Fruit fly (Drosophila melanogaster): ENCODE results near the gene CG34404.

Gene CG34404

DNA sequence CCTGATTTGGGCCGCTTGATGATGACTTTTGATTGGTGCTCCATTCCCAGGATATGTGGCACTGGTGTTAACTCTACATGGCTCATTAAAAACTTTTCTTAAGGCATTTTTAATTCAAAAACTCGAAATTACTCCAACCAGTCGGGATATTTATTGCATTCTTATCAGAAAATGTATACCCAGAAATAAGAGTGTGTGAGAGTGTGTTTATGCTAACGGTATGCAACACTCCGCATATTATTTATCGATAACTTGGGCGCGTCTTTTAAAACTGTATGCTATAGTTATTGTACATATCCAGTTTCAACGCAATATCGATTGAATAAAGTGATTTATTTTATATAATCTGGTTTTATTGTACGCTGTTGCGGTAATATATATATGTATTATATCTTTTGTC lies at the start of gene CG34404 (continued):
- TF ChIP-seq Ada2b (GFP tag; IDR thresholded peaks at IDR 0.05) = no peak
- peak in 1 of 2 experiments; percentile 36 for TF ChIP-seq crp (GFP tag; optimal IDR thresholded peaks at IDR 0.05)
- TF ChIP-seq Xbp1 (GFP tag; optimal IDR thresholded peaks at IDR 0.05) = no peak
- TF ChIP-seq ci (GFP tag; IDR thresholded peaks at IDR 0.05) = no peak
- TF ChIP-seq fru (optimal IDR thresholded peaks at IDR 0.05) = no peak
- no peak for TF ChIP-seq CG12104 (GFP tag; optimal IDR thresholded peaks at IDR 0.05)
- peak; percentile 38 for TF ChIP-seq BEAF-32 (GFP tag; optimal IDR thresholded peaks at IDR 0.05)
- TF ChIP-seq nmo (GFP tag; optimal IDR thresholded peaks at IDR 0.05) = no peak
- no peak for TF ChIP-seq CG1233 (GFP tag; optimal IDR thresholded peaks at IDR 0.05)
- TF ChIP-seq ab (GFP tag; optimal IDR thresholded peaks at IDR 0.05) = no peak
- no peak for TF ChIP-seq Rfx (GFP tag; IDR thresholded peaks at IDR 0.05)
- TF ChIP-seq CG2116 (GFP tag; optimal IDR thresholded peaks at IDR 0.05) = peak; percentile 41
- TF ChIP-seq CG14860 (GFP tag; IDR thresholded peaks at IDR 0.05; ENCODE audit: partially characterized antibody) = no peak
- peak; percentile 4 for TF ChIP-seq Ets97D (GFP tag; optimal IDR thresholded peaks at IDR 0.05)
- no peak for TF ChIP-seq amos (GFP tag; IDR thresholded peaks at IDR 0.05; ENCODE audit: partially characterized antibody)
- no peak for TF ChIP-seq gt (GFP tag; IDR thresholded peaks at IDR 0.05)
- TF ChIP-seq Mrtf (GFP tag; IDR thresholded peaks at IDR 0.05) = no peak
- no peak for TF ChIP-seq Neu2 (GFP tag; optimal IDR thresholded peaks at IDR 0.05; ENCODE audit: borderline replicate concordance)
- TF ChIP-seq CG17186 (GFP tag; optimal IDR thresholded peaks at IDR 0.05) = no peak
- no peak for TF ChIP-seq CG6813 (GFP tag; optimal IDR thresholded peaks at IDR 0.05)
- TF ChIP-seq wor (GFP tag; IDR thresholded peaks at IDR 0.05) = no peak
- TF ChIP-seq fd102C (GFP tag; optimal IDR thresholded peaks at IDR 0.05) = no peak
- TF ChIP-seq CG16815 (GFP tag; optimal IDR thresholded peaks at IDR 0.05) = no peak
- no peak for TF ChIP-seq CG31224 (GFP tag; IDR thresholded peaks at IDR 0.05)
- TF ChIP-seq CHES-1-like (GFP tag; optimal IDR thresholded peaks at IDR 0.05) = no peak
- no peak for TF ChIP-seq Hmx (GFP tag; optimal IDR thresholded peaks at IDR 0.05)
- no peak for TF ChIP-seq CG3847 (GFP tag; IDR thresholded peaks at IDR 0.05)
- no peak for TF ChIP-seq CG7372 (GFP tag; IDR thresholded peaks at IDR 0.05)
- TF ChIP-seq MBD-R2 (GFP tag; IDR thresholded peaks at IDR 0.05) = peak; percentile 39; the same call in 1 of the 2 replicates
- TF ChIP-seq gcm2 (GFP tag; optimal IDR thresholded peaks at IDR 0.05) = no peak
- no peak for TF ChIP-seq zf30C (GFP tag; optimal IDR thresholded peaks at IDR 0.05)
- TF ChIP-seq vnd (GFP tag; IDR thresholded peaks at IDR 0.05; ENCODE audit: partially characterized antibody) = no peak
- TF ChIP-seq gce (GFP tag; IDR thresholded peaks at IDR 0.05) = no peak
- no peak for TF ChIP-seq trh (GFP tag; optimal IDR thresholded peaks at IDR 0.05)
- TF ChIP-seq CG1603 (tag; optimal IDR thresholded peaks at IDR 0.05) = peak; percentile 59

DNA sequence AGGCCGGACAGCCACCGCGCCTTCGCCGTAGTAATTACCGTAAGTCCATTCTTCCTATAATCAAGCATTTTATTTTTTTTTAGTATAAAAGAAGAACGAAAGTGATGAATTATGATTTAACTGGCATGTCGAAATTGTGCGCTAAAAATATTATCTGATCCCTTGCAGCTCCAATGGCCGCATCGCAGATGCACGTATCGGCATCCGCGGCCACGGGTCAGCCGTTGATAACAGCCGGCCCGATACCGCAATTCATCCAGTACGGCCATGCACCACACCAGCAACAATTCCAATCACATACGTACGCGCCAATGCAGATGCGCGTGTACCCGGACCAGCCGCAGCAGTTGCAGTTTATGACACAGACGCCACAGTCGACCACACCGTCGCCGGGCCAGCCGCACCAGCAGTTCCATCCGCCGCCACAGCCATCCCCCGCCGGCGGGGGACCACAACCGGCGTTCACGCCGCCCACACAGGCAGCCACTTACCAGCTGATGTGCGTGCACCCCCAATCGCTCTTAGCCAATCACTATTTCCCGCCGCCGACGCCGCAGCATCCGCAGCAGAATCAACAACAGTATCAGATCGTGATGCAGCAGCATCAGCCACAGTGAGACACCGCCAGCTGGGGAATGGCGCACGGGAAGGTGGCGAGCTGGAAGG lies 47.6 kb upstream of the CG34404 start:
- peak; percentile 36 for TF ChIP-seq Hr39 (optimal IDR thresholded peaks at IDR 0.05)
- TF ChIP-seq sr (GFP tag; IDR thresholded peaks at IDR 0.05) = peak; percentile 77
- TF ChIP-seq Ets65A (GFP tag) = peak; percentile 73
- no peak for TF ChIP-seq CG34376 (GFP tag; optimal IDR thresholded peaks at IDR 0.05)
- peak; percentile 77 for TF ChIP-seq Med (GFP tag)
- TF ChIP-seq H15 (GFP tag; IDR thresholded peaks at IDR 0.05) = no peak
- TF ChIP-seq CG8281 (tag; optimal IDR thresholded peaks at IDR 0.05) = no peak
- TF ChIP-seq ash1 (GFP tag; optimal IDR thresholded peaks at IDR 0.05) = no peak
